Fruit fly (Drosophila melanogaster): ENCODE results near the gene Hrb27C.
A peak's percentile ranks its signal among the peaks of the same experiment; 100 is the strongest.

The Hrb27C gene

DNA sequence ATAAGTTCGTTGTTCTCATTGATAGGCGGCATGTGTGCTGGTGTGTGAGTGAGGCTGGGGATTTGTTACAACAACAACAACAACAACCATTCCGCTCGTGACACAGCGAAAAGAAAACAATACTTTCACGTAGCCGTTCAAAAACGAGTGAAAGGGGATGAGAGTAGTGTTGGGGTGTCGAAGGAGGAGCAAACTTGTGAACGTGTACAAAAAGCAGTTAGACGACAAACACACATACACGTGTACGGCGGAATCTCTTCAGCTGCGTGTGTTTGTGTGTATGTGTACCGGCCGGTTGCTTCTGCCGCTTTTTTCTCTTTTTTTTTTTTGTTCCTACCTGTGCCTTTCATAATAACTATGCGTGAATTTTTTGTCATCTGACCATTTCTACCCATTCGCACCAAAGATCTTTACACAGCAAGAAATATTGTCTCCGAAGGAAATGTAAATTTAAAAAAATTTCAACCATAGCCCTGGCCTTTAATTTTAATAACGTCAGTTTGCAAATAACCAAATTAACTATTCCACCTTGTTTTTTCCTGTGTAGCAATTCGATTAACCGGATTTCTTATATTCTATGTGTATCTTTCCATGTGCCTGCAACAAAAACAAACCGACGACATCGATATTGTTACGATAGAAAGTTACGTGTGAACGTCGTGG is 1.7 kb downstream of the Hrb27C start:
- TF ChIP-seq cnc (optimal IDR thresholded peaks at IDR 0.05) (peak; percentile 75 to 85), CG1620 (GFP tag; optimal IDR thresholded peaks at IDR 0.05) (no peak), cic (GFP tag; optimal IDR thresholded peaks at IDR 0.05) (peak; percentile 84), pad (GFP tag; optimal IDR thresholded peaks at IDR 0.05) (peak; percentile 53), CG7101 (tag; optimal IDR thresholded peaks at IDR 0.05) (peak; percentile 7), Mnt (GFP tag; optimal IDR thresholded peaks at IDR 0.05) (peak; percentile 47), CG33017 (tag; optimal IDR thresholded peaks at IDR 0.05) (no peak), CG7045 (GFP tag; optimal IDR thresholded peaks at IDR 0.05) (no peak), ovo (GFP tag; optimal IDR thresholded peaks at IDR 0.05) (no peak), CG5204 (GFP tag; optimal IDR thresholded peaks at IDR 0.05) (no peak)

DNA sequence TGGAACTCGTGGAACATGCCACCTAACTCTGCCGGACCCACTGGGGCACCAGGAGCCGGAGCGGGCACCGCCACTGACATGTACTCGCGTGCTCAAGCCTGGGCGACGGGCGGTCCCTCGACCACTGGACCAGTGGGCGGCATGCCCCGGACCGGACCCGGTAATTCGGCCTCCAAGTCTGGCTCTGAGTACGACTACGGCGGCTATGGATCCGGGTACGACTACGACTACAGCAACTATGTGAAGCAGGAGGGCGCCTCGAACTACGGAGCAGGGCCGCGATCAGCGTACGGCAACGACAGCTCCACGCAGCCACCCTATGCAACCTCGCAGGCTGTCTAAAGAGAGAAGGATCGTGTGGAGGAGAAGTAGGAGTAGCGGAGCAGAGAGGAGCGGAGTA is 4.6 kb downstream of the Hrb27C start:
- TF ChIP-seq bab1 (GFP tag; optimal IDR thresholded peaks at IDR 0.05) (no peak), CG11617 (GFP tag; optimal IDR thresholded peaks at IDR 0.05) (no peak), tj (GFP tag; optimal IDR thresholded peaks at IDR 0.05) (no peak)

DNA sequence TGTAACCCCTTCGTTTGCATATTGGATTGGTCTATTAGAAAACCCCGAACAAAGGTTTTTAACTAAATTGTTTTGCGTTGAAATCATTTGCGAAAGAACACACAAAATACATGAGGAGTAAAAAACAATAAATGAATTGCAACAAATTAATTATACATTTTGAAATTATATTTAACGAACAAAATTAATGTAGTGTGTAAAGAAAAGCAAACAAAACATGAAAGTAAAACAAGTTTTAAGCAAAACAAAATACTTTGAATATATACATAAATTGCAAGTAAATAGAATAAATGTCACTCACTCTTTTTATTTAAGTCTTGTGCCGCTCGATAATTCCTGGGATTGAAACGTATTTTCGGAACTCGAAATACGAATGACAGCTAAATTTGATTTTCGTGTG is 11.3 kb downstream of the Hrb27C start, which contains the start of gene CG43232:
Gene CG43232, plus strand, starts transcription at position 301 of the 400 bp plus-strand sequence.
- TF ChIP-seq kay (GFP tag; ENCODE audit: borderline replicate concordance) (peak; percentile 78), toe (GFP tag; optimal IDR thresholded peaks at IDR 0.05) (no peak)

DNA sequence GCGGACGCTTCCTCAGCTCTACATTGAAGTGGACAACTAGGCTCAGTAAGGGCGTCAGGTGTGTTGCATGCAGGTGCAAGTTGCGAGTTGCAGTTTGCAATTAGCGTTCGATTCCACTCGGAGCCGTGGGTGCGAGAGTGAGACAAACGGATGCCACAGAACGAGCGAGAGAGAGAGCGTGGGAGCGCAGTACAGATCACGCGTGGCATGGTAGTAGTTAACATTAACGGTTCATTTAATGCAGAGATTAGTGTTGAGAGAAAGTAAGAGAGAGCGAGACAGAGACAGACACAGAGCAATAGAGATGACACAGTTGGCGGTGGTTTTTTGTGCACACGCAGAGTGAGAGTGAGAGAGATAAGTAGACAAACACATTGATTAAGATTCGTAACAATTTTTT is 19.2 kb downstream of the Hrb27C start:
- no peak for TF ChIP-seq bab1 (GFP tag; optimal IDR thresholded peaks at IDR 0.05)
- TF ChIP-seq CG33017 (tag; optimal IDR thresholded peaks at IDR 0.05): no peak
- TF ChIP-seq toe (GFP tag; optimal IDR thresholded peaks at IDR 0.05): no peak
- TF ChIP-seq Crg-1 (GFP tag; optimal IDR thresholded peaks at IDR 0.05): no peak
- no peak for TF ChIP-seq Clk (GFP tag; optimal IDR thresholded peaks at IDR 0.05)
- no peak for TF ChIP-seq CG12768 (GFP tag; optimal IDR thresholded peaks at IDR 0.05)
- TF ChIP-seq CG7045 (GFP tag; optimal IDR thresholded peaks at IDR 0.05): no peak
- no peak for TF ChIP-seq cic (GFP tag; optimal IDR thresholded peaks at IDR 0.05)
- no peak for TF ChIP-seq pad (GFP tag; optimal IDR thresholded peaks at IDR 0.05)
- TF ChIP-seq CG1620 (GFP tag; optimal IDR thresholded peaks at IDR 0.05): no peak
- no peak for TF ChIP-seq tj (GFP tag; optimal IDR thresholded peaks at IDR 0.05)
- no peak for TF ChIP-seq CG7101 (tag; optimal IDR thresholded peaks at IDR 0.05)
- TF ChIP-seq kay (GFP tag; ENCODE audit: borderline replicate concordance): no peak

DNA sequence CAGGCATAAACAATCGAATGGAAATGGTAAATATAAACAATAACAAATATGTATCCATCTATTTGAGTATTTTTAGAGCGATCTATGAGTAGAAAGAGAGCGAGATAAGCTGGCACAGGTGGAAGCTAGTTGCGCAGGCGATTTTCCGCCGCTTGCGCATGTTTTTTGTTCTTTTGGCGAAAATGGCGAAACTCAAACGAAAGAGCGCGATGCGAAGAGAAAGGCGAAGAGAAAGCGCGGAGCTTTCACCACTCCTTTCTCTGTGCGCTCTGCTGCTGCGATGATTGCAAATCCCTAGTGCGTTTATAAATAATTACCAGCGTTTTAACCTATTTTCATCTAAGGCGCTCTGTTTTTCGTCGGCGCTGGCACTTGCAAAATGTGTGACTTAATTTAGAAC is 21.2 kb downstream of the Hrb27C start:
- TF ChIP-seq cic (GFP tag; optimal IDR thresholded peaks at IDR 0.05): no peak
- TF ChIP-seq CG11617 (GFP tag; optimal IDR thresholded peaks at IDR 0.05): peak; percentile 57

DNA sequence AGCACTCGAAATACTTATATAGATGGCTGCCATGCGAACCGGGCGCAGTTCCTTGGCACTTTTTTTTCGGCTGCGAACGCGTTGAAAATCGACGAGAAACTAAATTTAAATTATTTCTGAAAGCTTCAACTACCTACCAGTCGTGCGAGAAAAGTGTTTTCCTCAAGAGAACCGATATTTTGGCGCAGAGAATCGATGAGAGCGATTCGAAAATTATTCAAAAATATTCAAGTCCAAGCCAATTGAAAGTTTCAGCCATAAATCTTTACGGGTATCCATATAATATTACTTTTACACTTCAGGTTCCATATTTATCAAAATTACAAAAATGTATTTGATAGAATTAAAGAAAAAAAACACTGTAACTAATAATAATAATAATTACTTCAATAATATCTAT is 22.2 kb downstream of the Hrb27C start, which contains the start of gene CG18304:
Gene CG18304, minus strand, starts transcription at position 101 of the 400 bp plus-strand sequence.
- TF ChIP-seq Crg-1 (GFP tag; optimal IDR thresholded peaks at IDR 0.05) (no peak), CG12768 (GFP tag; optimal IDR thresholded peaks at IDR 0.05) (no peak), cnc (optimal IDR thresholded peaks at IDR 0.05) (no peak), pad (GFP tag; optimal IDR thresholded peaks at IDR 0.05) (no peak), bab1 (GFP tag; optimal IDR thresholded peaks at IDR 0.05) (no peak), CG33017 (tag; optimal IDR thresholded peaks at IDR 0.05) (no peak), CG14711 (tag; optimal IDR thresholded peaks at IDR 0.05) (no peak), cic (GFP tag; optimal IDR thresholded peaks at IDR 0.05) (no peak)

DNA sequence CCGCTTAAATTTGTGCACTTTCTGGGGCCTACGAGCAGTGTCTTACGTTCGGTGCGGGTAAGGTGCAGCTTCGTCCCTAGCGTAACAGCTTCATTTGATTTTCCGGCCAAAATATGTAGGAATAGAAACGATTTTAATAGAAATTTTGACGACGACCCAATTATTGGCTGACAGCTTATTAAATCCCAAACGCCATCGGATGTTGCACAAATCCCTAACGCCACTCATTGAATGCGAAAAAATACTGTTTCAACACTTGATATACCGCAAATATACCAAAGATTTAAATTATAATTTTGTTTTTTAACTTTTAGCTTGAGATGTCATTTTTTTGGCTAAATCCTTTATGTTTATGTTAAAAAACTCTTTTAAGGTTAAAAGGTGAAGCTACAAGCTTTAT is 24.6 kb downstream of the Hrb27C start, which contains the start of gene Fgop2:
Gene Fgop2, minus strand, starts transcription at position 202 of the 400 bp plus-strand sequence.
- TF ChIP-seq kay (GFP tag; ENCODE audit: borderline replicate concordance) (no peak), CG12768 (GFP tag; optimal IDR thresholded peaks at IDR 0.05) (no peak), CG11617 (GFP tag; optimal IDR thresholded peaks at IDR 0.05) (no peak), Crg-1 (GFP tag; optimal IDR thresholded peaks at IDR 0.05) (no peak), bab1 (GFP tag; optimal IDR thresholded peaks at IDR 0.05) (peak; percentile 31)

DNA sequence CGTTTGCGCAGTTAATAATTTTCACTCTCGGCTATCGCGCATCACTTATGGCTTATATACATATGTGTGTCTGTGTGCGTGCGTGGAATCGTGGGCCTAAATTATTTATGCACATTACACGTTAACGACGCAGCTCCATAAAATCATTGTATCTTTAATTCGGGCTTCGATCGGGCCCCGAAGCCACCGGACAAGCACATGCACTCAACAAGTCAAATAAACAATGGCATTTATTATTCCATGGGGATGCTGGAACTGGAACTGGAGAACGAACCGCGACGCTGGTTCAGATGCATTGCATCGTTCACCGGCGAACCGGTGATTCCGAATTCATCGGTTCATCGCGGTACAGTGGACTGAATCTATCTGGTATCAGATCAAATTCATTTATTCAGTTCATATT is 28.0 kb downstream of the Hrb27C start, which contains the start of gene ihog:
Gene ihog, minus strand, starts transcription at position 269 of the 403 bp plus-strand sequence.
- TF ChIP-seq CG5204 (GFP tag; optimal IDR thresholded peaks at IDR 0.05) (no peak), Crg-1 (GFP tag; optimal IDR thresholded peaks at IDR 0.05) (no peak), CG14711 (tag; optimal IDR thresholded peaks at IDR 0.05) (no peak), CG33017 (tag; optimal IDR thresholded peaks at IDR 0.05) (no peak), pad (GFP tag; optimal IDR thresholded peaks at IDR 0.05) (peak; percentile 12), CG7045 (GFP tag; optimal IDR thresholded peaks at IDR 0.05) (no peak), cic (GFP tag; optimal IDR thresholded peaks at IDR 0.05) (no peak), toe (GFP tag; optimal IDR thresholded peaks at IDR 0.05) (no peak), bab1 (GFP tag; optimal IDR thresholded peaks at IDR 0.05) (peak; percentile 19), Mnt (GFP tag; optimal IDR thresholded peaks at IDR 0.05) (peak; percentile 33), ovo (GFP tag; optimal IDR thresholded peaks at IDR 0.05) (no peak)
